Fruit fly (Drosophila melanogaster) whole organism, embryonic: ENCODE data around the gene CG14022.
A peak's percentile ranks its signal among the peaks of the same experiment; 100 is the strongest.

ENCODE experiments used
- BEAF-32 ChIP-seq: fragments of 200-800 bp; sonication (Bioruptor generic); optimal IDR thresholded peaks from 3 replicates; lab custom pipeline; 2017; ENCODE audit warnings: missing biosample characterization, missing genetic modification characterization, mild to moderate bottlenecking, moderate library complexity, missing genetic modification reagents
- Blimp-1 ChIP-seq: fragments of 200-800 bp; sonication (Bioruptor generic); optimal IDR thresholded peaks from 3 replicates; lab custom pipeline; 2018; ENCODE audit warnings: missing biosample characterization, missing genetic modification characterization, mild to moderate bottlenecking, moderate library complexity, missing genetic modification reagents
- CG10366 ChIP-seq: fragments of 200-800 bp; sonication (Bioruptor generic); IDR thresholded peaks from 2 replicates; pipeline ENCODE4 v1.3.6; 2022; ENCODE audit warnings: missing biosample characterization, missing genetic modification characterization
- CG11696 ChIP-seq: fragments of 200-800 bp; sonication (Bioruptor generic); IDR thresholded peaks from 2 replicates; pipeline ENCODE4 v1.3.6; 2022; ENCODE audit warnings: missing biosample characterization, missing genetic modification characterization
- CG12744 ChIP-seq: fragments of 200-800 bp; sonication (Bioruptor generic); optimal IDR thresholded peaks from 2 replicates; lab custom pipeline; 2016; ENCODE audit warnings: missing biosample characterization, missing genetic modification characterization
- CG14050 ChIP-seq: fragments of 200-800 bp; sonication (Bioruptor generic); IDR thresholded peaks from 3 replicates; pipeline ENCODE4 v1.3.6; 2022; ENCODE audit warnings: missing biosample characterization, missing genetic modification characterization
- CG14860 ChIP-seq: fragments of 200-800 bp; sonication (Bioruptor generic); IDR thresholded peaks from 3 replicates; pipeline ENCODE4 v1.3.6; 2022; ENCODE audit warnings: missing biosample characterization, missing genetic modification characterization; ENCODE audit not compliant: partially characterized antibody
- CG1792 ChIP-seq: fragments of 200-800 bp; sonication (Bioruptor generic); optimal IDR thresholded peaks from 2 replicates; lab custom pipeline; 2016; ENCODE audit warnings: missing biosample characterization, missing genetic modification characterization
- CG3838 ChIP-seq: fragments of 200-800 bp; sonication (Bioruptor generic); optimal IDR thresholded peaks from 3 replicates; lab custom pipeline; 2016; ENCODE audit warnings: missing biosample characterization, missing genetic modification characterization
- CG4707 ChIP-seq: fragments of 200-800 bp; sonication (Bioruptor generic); optimal IDR thresholded peaks from 2 replicates; lab custom pipeline; 2018; ENCODE audit warnings: missing biosample characterization, mild to moderate bottlenecking, missing genetic modification characterization, moderate library complexity
- CG6683 ChIP-seq: fragments of 200-800 bp; sonication (Bioruptor generic); optimal IDR thresholded peaks from 2 replicates; lab custom pipeline; 2017; ENCODE audit warnings: missing biosample characterization, mild to moderate bottlenecking, missing genetic modification characterization, missing genetic modification reagents
- CG6791 ChIP-seq: fragments of 200-800 bp; sonication (Bioruptor generic); IDR thresholded peaks from 3 replicates; pipeline ENCODE4 v1.3.6; 2022; ENCODE audit warnings: missing biosample characterization, missing genetic modification characterization; ENCODE audit not compliant: partially characterized antibody
- CG7556 ChIP-seq: fragments of 200-800 bp; sonication (Bioruptor generic); optimal IDR thresholded peaks from 2 replicates; lab custom pipeline; 2017; ENCODE audit warnings: missing biosample characterization, mild to moderate bottlenecking, missing genetic modification characterization
- CG7745 ChIP-seq: fragments of 200-800 bp; sonication (Bioruptor generic); optimal IDR thresholded peaks from 2 replicates; lab custom pipeline; 2018; ENCODE audit warnings: missing biosample characterization, mild to moderate bottlenecking, missing genetic modification characterization, moderate library complexity
- CG8944 ChIP-seq: fragments of 200-800 bp; sonication (Bioruptor generic); optimal IDR thresholded peaks from 3 replicates; lab custom pipeline; 2016; ENCODE audit warnings: missing biosample characterization, missing genetic modification characterization
- CkIIα-i1 ChIP-seq: fragments of 200-800 bp; sonication (Bioruptor generic); IDR thresholded peaks from 2 replicates; pipeline ENCODE4 v1.3.6; 2022; ENCODE audit warnings: missing biosample characterization, missing genetic modification characterization
- D19A ChIP-seq: fragments of 200-800 bp; optimal IDR thresholded peaks from 3 replicates; lab custom pipeline; 2019; ENCODE audit warnings: missing biosample characterization, mild to moderate bottlenecking, missing genetic modification characterization, moderate library complexity
- Dfd ChIP-seq, 2 experiments: fragments of >200 bp; optimal IDR thresholded peaks; 2 replicates each; lab custom pipeline; 2017; ENCODE audit warnings: missing biosample characterization in 2 of 2, missing genetic modification characterization in 2 of 2
- Ets97D ChIP-seq: fragments of 200-800 bp; sonication (Bioruptor generic); optimal IDR thresholded peaks from 3 replicates; lab custom pipeline; 2016; ENCODE audit warnings: missing biosample characterization, missing genetic modification characterization
- HLH3B ChIP-seq: fragments of 200-800 bp; sonication (Bioruptor generic); IDR thresholded peaks from 2 replicates; pipeline ENCODE4 v1.3.6; 2022; ENCODE audit warnings: missing biosample characterization, missing genetic modification characterization
- Hmx ChIP-seq: fragments of 200-800 bp; sonication (Bioruptor generic); optimal IDR thresholded peaks from 2 replicates; lab custom pipeline; 2016; ENCODE audit warnings: missing biosample characterization, missing genetic modification characterization
- Neu2 ChIP-seq: fragments of 200-800 bp; sonication (Bioruptor generic); optimal IDR thresholded peaks from 3 replicates; lab custom pipeline; 2016; ENCODE audit warnings: missing biosample characterization, missing genetic modification characterization, borderline replicate concordance
- Pdp1 ChIP-seq, 2 experiments: fragments of 200-800 bp; sonication (Bioruptor generic); optimal IDR thresholded peaks; 3 replicates each; lab custom pipeline; 2016; ENCODE audit warnings: missing biosample characterization in 2 of 2, missing genetic modification characterization in 2 of 2, mild to moderate bottlenecking in 1 of 2, moderate library complexity in 1 of 2
- Trl ChIP-seq, 3 experiments: fragments of >200 bp in 2 of 3; fragments of 200-800 bp in 1 of 3; sonication (Bioruptor generic) in 1 of 3; optimal IDR thresholded peaks; 2 replicates in 1 of 3; 3 replicates in 2 of 3; lab custom pipeline; 2016 to 2017; ENCODE audit warnings: missing biosample characterization in 1 of 3, missing genetic modification characterization in 1 of 3
- Usf ChIP-seq: fragments of 200-800 bp; sonication (Bioruptor generic); optimal IDR thresholded peaks from 2 replicates; lab custom pipeline; 2017; ENCODE audit warnings: missing genotype, missing biosample characterization, missing genetic modification characterization
- bab2 ChIP-seq: fragments of 200-800 bp; sonication (Bioruptor generic); optimal IDR thresholded peaks from 2 replicates; lab custom pipeline; 2016; ENCODE audit warnings: missing biosample characterization, missing genetic modification characterization
- bbx ChIP-seq: fragments of 200-800 bp; sonication (Bioruptor generic); IDR thresholded peaks from 2 replicates; pipeline ENCODE4 v1.3.6; 2022; ENCODE audit warnings: missing biosample characterization, missing genetic modification characterization; ENCODE audit not compliant: partially characterized antibody
- chif ChIP-seq, 2 experiments: fragments of 200-800 bp; sonication (Bioruptor generic); optimal IDR thresholded peaks; 3 replicates each; lab custom pipeline; 2016; ENCODE audit warnings: missing biosample characterization in 2 of 2, missing genetic modification characterization in 2 of 2
- ci ChIP-seq: fragments of 200-800 bp; sonication (Bioruptor generic); IDR thresholded peaks from 3 replicates; pipeline ENCODE4 v1.3.6; 2022; ENCODE audit warnings: missing biosample characterization, missing genetic modification characterization
- disco-r ChIP-seq: fragments of 200-800 bp; sonication (Bioruptor generic); optimal IDR thresholded peaks from 2 replicates; lab custom pipeline; 2016; ENCODE audit warnings: missing biosample characterization, missing genetic modification characterization
- eve ChIP-seq, 2 experiments: fragments of >200 bp; optimal IDR thresholded peaks; 2 replicates each; lab custom pipeline; 2017; ENCODE audit warnings: missing biosample characterization in 2 of 2, missing genetic modification characterization in 2 of 2
- eyg ChIP-seq: fragments of 200-800 bp; sonication (Bioruptor generic); optimal IDR thresholded peaks from 3 replicates; lab custom pipeline; 2016; ENCODE audit warnings: missing biosample characterization, missing genetic modification characterization
- gfzf ChIP-seq: fragments of 200-800 bp; sonication (Bioruptor generic); optimal IDR thresholded peaks from 2 replicates; lab custom pipeline; 2016; ENCODE audit warnings: missing biosample characterization, mild to moderate bottlenecking, missing genetic modification characterization, moderate library complexity
- grau ChIP-seq: fragments of 200-800 bp; optimal IDR thresholded peaks from 3 replicates; lab custom pipeline; 2019; ENCODE audit warnings: missing biosample characterization, mild to moderate bottlenecking, missing genetic modification characterization, moderate library complexity
- kni ChIP-seq: fragments of 200-800 bp; sonication (Bioruptor generic); optimal IDR thresholded peaks from 3 replicates; lab custom pipeline; 2017; ENCODE audit warnings: mild to moderate bottlenecking, missing biosample characterization, missing genetic modification reagents, missing genetic modification characterization
- lola ChIP-seq, 3 experiments: fragments of >200 bp in 2 of 3; fragments of 200-800 bp in 1 of 3; sonication (Bioruptor generic) in 1 of 3; optimal IDR thresholded peaks; 2 replicates each; lab custom pipeline; 2017 to 2019; ENCODE audit warnings: missing biosample characterization in 3 of 3, missing genetic modification characterization in 3 of 3, mild to moderate bottlenecking in 1 of 3, moderate library complexity in 1 of 3
- mam ChIP-seq: fragments of 200-800 bp; sonication (Bioruptor generic); optimal IDR thresholded peaks from 3 replicates; lab custom pipeline; 2016; ENCODE audit warnings: missing biosample characterization, missing genetic modification characterization
- mld ChIP-seq: fragments of 200-800 bp; sonication (Bioruptor generic); IDR thresholded peaks from 3 replicates; pipeline ENCODE4 v1.3.6; 2022; ENCODE audit warnings: missing biosample characterization, missing genetic modification characterization; ENCODE audit not compliant: partially characterized antibody
- oc ChIP-seq: fragments of 200-800 bp; sonication (Bioruptor generic); optimal IDR thresholded peaks from 2 replicates; lab custom pipeline; 2018; ENCODE audit warnings: missing biosample characterization, mild to moderate bottlenecking, missing genetic modification characterization, moderate library complexity
- scrt ChIP-seq: fragments of 200-800 bp; sonication (Bioruptor generic); optimal IDR thresholded peaks from 2 replicates; lab custom pipeline; 2018; ENCODE audit warnings: missing biosample characterization, mild to moderate bottlenecking, missing genetic modification characterization, moderate library complexity
- sd ChIP-seq: fragments of 200-800 bp; sonication (Bioruptor generic); optimal IDR thresholded peaks from 3 replicates; lab custom pipeline; 2018; ENCODE audit warnings: missing biosample characterization, mild to moderate bottlenecking, missing genetic modification characterization, moderate library complexity
- sqz ChIP-seq: fragments of 200-800 bp; sonication (Bioruptor generic); optimal IDR thresholded peaks from 3 replicates; lab custom pipeline; 2018; ENCODE audit warnings: missing biosample characterization, mild to moderate bottlenecking, missing genetic modification characterization
- tll ChIP-seq, 2 experiments: fragments of 200-800 bp in 1 of 2; fragments of >200 bp in 1 of 2; sonication (Bioruptor generic) in 1 of 2; optimal IDR thresholded peaks; 2 replicates each; lab custom pipeline; 2017 to 2019; ENCODE audit warnings: missing biosample characterization in 2 of 2, missing genetic modification characterization in 2 of 2, mild to moderate bottlenecking in 1 of 2, moderate library complexity in 1 of 2
- trh ChIP-seq: fragments of 200-800 bp; sonication (Bioruptor generic); optimal IDR thresholded peaks from 2 replicates; lab custom pipeline; 2016; ENCODE audit warnings: missing biosample characterization, missing genetic modification characterization
- twi ChIP-seq: fragments of 200-800 bp; optimal IDR thresholded peaks from 2 replicates; lab custom pipeline; 2019; ENCODE audit warnings: missing biosample characterization, mild to moderate bottlenecking, missing genetic modification characterization, moderate library complexity
- wdn ChIP-seq: fragments of 200-800 bp; sonication (Bioruptor generic); IDR thresholded peaks from 2 replicates; pipeline ENCODE4 v1.3.6; 2022; ENCODE audit warnings: missing biosample characterization, missing genetic modification characterization

CG14022 gene

DNA sequence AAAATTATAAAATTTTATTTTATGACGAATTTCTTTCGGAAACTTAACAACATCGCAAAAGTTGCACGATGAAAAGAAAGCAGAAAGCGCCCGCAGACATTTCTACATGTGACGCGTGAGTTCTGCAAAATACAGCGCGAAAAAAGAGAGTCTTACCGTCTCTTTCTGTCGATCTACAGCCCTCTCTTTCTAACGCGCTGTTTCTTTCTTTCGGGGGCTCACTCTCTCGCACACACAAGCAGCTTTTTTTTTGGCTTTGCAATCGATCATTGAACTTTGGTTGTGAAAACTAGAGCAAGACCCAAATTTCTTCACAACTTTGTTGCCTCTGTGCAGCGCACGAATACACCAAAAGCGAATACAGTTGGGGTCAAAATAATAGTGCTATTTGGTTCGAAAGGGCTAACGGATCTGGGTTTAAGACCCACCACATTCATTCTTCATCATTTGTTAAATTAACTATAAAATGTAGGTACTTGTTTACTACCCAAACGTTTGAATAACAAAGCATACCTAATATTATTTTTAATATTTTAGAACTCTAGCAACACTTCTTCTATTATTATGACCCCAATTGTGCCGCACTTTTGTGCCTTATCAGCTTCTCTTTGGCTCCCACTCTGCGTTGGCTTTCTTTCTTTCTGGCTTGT is 29.6 kb downstream of the CG14022 start (continued):
- TF ChIP-seq sd (tag; lab: Kevin White, UChicago): peak; percentile 42
- TF ChIP-seq CG14050 (GFP tag; lab: Robert Waterston, UW): peak; percentile 51; the same call in 2 of the 3 replicates
- TF ChIP-seq CG10366 (GFP tag; lab: Robert Waterston, UW): peak; percentile 63
- TF ChIP-seq eyg (GFP tag; lab: Kevin White, UChicago): no peak
- TF ChIP-seq bab2: peak; percentile 21
- TF ChIP-seq gfzf (GFP tag; lab: Kevin White, UChicago): no peak
- peak in 1 of 3 experiments; percentile 85 for TF ChIP-seq lola (GFP tag; optimal IDR thresholded peaks at IDR 0.05; lab: Kevin White, UChicago)
- peak; percentile 8 for TF ChIP-seq Hmx
- TF ChIP-seq mld: no peak
- TF ChIP-seq CG6791 (GFP tag; lab: Robert Waterston, UW): no peak
- no peak for TF ChIP-seq Trl (optimal IDR thresholded peaks at IDR 0.05; lab: Kevin White, UChicago)
- no peak for TF ChIP-seq Trl (GFP tag; optimal IDR thresholded peaks at IDR 0.05; lab: Kevin White, UChicago)
- TF ChIP-seq Neu2 (GFP tag; lab: Kevin White, UChicago): no peak
- TF ChIP-seq CG6683: peak; percentile 46
- peak; percentile 83 for TF ChIP-seq D19A
- TF ChIP-seq oc (tag; lab: Kevin White, UChicago): peak; percentile 92
- peak; percentile 29 for TF ChIP-seq mam (GFP tag; lab: Kevin White, UChicago)
- TF ChIP-seq Usf (GFP tag; lab: Kevin White, UChicago): peak; percentile 57
- TF ChIP-seq disco-r (GFP tag; lab: Kevin White, UChicago): peak; percentile 20
- peak; percentile 4 for TF ChIP-seq CG7745 (tag; lab: Kevin White, UChicago)
- TF ChIP-seq grau: peak; percentile 83
- no peak for TF ChIP-seq BEAF-32 (GFP tag; lab: Kevin White, UChicago)
- TF ChIP-seq trh (GFP tag; lab: Kevin White, UChicago): peak; percentile 18
- TF ChIP-seq CG1792 (GFP tag; lab: Kevin White, UChicago): no peak
- no peak for TF ChIP-seq Dfd (GFP tag; optimal IDR thresholded peaks at IDR 0.05; lab: Kevin White, UChicago)

DNA sequence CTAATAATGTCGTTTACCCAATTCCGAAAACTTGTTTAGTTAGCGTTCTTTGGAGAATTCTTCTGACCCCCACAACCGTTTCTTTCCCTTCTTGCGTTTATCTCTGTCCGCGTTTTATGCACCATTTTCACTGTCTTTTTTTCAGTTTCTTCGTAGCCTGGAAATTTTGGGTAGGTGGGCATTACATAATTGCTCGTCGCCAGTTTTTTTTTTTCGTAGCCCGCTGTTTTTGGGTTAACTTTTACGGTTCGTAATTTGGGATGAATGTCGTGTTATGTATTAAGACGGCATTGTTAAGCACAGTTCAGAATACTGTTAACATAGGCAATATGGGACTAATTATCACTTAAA is 30.7 kb downstream of the CG14022 start:
- peak in 1 of 2 experiments; percentile 49 for TF ChIP-seq Pdp1 (GFP tag; optimal IDR thresholded peaks at IDR 0.05; lab: Kevin White, UChicago)
- TF ChIP-seq CG7556 (GFP tag; lab: Kevin White, UChicago): no peak
- peak in 1 of 2 experiments; percentile 4 for TF ChIP-seq eve (GFP tag; optimal IDR thresholded peaks at IDR 0.05; lab: Kevin White, UChicago)
- TF ChIP-seq Ets97D: no peak
- TF ChIP-seq Blimp-1 (GFP tag; lab: Kevin White, UChicago): peak; percentile 21
- no peak for TF ChIP-seq bbx (GFP tag; lab: Robert Waterston, UW)
- peak; percentile 70 for TF ChIP-seq sqz
- 0 out of 3 replicates have a peak, but pooled peaks have one; percentile 20 for TF ChIP-seq ci (GFP tag; lab: Robert Waterston, UW)
- peak; percentile 67 for TF ChIP-seq kni (GFP tag; lab: Kevin White, UChicago)
- no peak for TF ChIP-seq chif (GFP tag; optimal IDR thresholded peaks at IDR 0.05; lab: Kevin White, UChicago)
- no peak for TF ChIP-seq twi

DNA sequence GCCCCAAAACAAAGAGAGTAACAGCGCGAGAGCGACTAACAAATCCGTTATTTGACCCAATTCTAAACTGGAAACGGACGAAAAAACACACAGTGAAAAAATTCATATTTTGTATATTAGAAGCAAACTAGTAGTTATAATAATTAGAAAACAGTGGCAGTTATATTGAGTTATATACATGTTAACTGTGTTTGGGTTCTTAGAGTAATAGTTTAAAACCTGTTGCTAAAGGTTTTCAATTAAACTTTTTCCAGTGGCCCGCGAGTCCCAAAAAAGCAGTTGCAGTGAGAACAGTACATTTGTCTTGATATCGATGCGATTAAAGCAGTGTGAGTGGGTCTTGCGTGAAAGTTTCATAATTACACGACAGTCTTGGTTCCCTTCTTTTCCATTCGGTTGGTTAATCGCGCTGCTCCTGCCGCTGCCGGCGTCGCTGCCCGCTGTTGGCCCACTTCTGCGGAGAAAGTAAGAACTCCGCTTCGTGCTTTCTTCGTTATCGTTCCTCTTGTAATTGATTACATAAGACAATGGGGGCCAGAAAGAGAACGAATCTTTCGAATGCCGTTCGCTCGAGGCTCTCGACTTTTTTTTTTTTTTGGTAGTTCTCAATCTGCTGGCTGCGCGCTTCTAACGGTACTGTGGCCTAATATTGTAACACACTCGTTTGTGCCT is 31.3 kb downstream of the CG14022 start:
- TF ChIP-seq tll (GFP tag; optimal IDR thresholded peaks at IDR 0.05; lab: Kevin White, UChicago) (no peak), CG8944 (GFP tag; lab: Kevin White, UChicago) (no peak), CG11696 (GFP tag; lab: Robert Waterston, UW) (no peak), wdn (GFP tag; lab: Robert Waterston, UW) (no peak), scrt (no peak), Neu2 (GFP tag; lab: Kevin White, UChicago) (no peak), CG3838 (no peak), CG12744 (GFP tag; lab: Kevin White, UChicago) (no peak), CG4707 (GFP tag; lab: Kevin White, UChicago) (no peak), CG14860 (GFP tag; lab: Robert Waterston, UW) (no peak), CkIIα-i1 (GFP tag; lab: Robert Waterston, UW) (no peak), HLH3B (GFP tag; lab: Robert Waterston, UW) (peak; percentile 38; the same call in 1 of the 2 replicates)
